Fruit fly (Drosophila melanogaster) whole organism, embryonic: ENCODE measurements around the gene CG10211.

Experiments used
- Bgb ChIP-seq: fragments of 200-800 bp; sonication (Bioruptor generic); IDR thresholded peaks from 2 replicates; pipeline ENCODE4 v1.3.6; 2022; ENCODE audit warnings: missing biosample characterization, missing genetic modification characterization; ENCODE audit not compliant: partially characterized antibody
- CG10431 ChIP-seq: fragments of 200-800 bp; sonication (Bioruptor generic); optimal IDR thresholded peaks from 3 replicates; lab custom pipeline; 2018; ENCODE audit warnings: missing biosample characterization, mild to moderate bottlenecking, missing genetic modification characterization
- CG10654 ChIP-seq: fragments of 200-800 bp; sonication (Bioruptor generic); optimal IDR thresholded peaks from 2 replicates; lab custom pipeline; 2016; ENCODE audit warnings: missing biosample characterization, missing genetic modification characterization
- CG11723 ChIP-seq: fragments of 200-800 bp; sonication (Bioruptor generic); optimal IDR thresholded peaks from 2 replicates; lab custom pipeline; 2017; ENCODE audit warnings: missing biosample characterization, mild to moderate bottlenecking, missing genetic modification characterization
- CG12299 ChIP-seq: fragments of 200-800 bp; sonication (Bioruptor generic); optimal IDR thresholded peaks from 2 replicates; lab custom pipeline; 2018; ENCODE audit warnings: missing biosample characterization, mild to moderate bottlenecking, missing genetic modification characterization
- CG14050 ChIP-seq: fragments of 200-800 bp; sonication (Bioruptor generic); IDR thresholded peaks from 3 replicates; pipeline ENCODE4 v1.3.6; 2022; ENCODE audit warnings: missing biosample characterization, missing genetic modification characterization
- CG14441 ChIP-seq: fragments of 200-800 bp; sonication (Bioruptor generic); IDR thresholded peaks from 2 replicates; pipeline ENCODE4 v1.3.6; 2022; ENCODE audit warnings: missing biosample characterization, missing genetic modification characterization
- CG15696 ChIP-seq: fragments of 200-800 bp; sonication (Bioruptor generic); optimal IDR thresholded peaks from 2 replicates; lab custom pipeline; 2019; ENCODE audit warnings: missing biosample characterization, mild to moderate bottlenecking, missing genetic modification characterization, moderate library complexity
- CG16815 ChIP-seq: fragments of 200-800 bp; sonication (Bioruptor generic); optimal IDR thresholded peaks from 3 replicates; lab custom pipeline; 2017; ENCODE audit warnings: missing biosample characterization, mild to moderate bottlenecking, missing genetic modification characterization
- CG16863 ChIP-seq: fragments of 200-800 bp; sonication (Bioruptor generic); optimal IDR thresholded peaks from 3 replicates; lab custom pipeline; 2016; ENCODE audit warnings: missing biosample characterization, missing genetic modification characterization
- CG17385 ChIP-seq: fragments of 200-800 bp; sonication (Bioruptor generic); optimal IDR thresholded peaks from 3 replicates; lab custom pipeline; 2018; ENCODE audit warnings: missing biosample characterization, mild to moderate bottlenecking, missing genetic modification characterization
- CG32532 ChIP-seq: fragments of 200-800 bp; sonication (Bioruptor generic); IDR thresholded peaks from 2 replicates; pipeline ENCODE4 v1.3.6; 2022; ENCODE audit warnings: missing biosample characterization, missing genetic modification characterization
- CG32772 ChIP-seq: fragments of 200-800 bp; sonication (Bioruptor generic); IDR thresholded peaks from 2 replicates; pipeline ENCODE4 v1.3.6; 2022; ENCODE audit warnings: missing biosample characterization, missing genetic modification characterization
- CG34224 ChIP-seq: fragments of 200-800 bp; sonication (Bioruptor generic); IDR thresholded peaks from 3 replicates; pipeline ENCODE4 v1.3.6; 2022; ENCODE audit warnings: missing biosample characterization, missing genetic modification characterization; ENCODE audit not compliant: partially characterized antibody
- CG3726 ChIP-seq: fragments of 200-800 bp; sonication (Bioruptor generic); IDR thresholded peaks from 3 replicates; pipeline ENCODE4, ENCODE4 v1.3.6; 2022; ENCODE audit warnings: missing biosample characterization, missing genetic modification characterization
- CG7372 ChIP-seq: fragments of 200-800 bp; sonication (Bioruptor generic); IDR thresholded peaks from 2 replicates; pipeline ENCODE4 v1.3.6; 2022; ENCODE audit warnings: missing biosample characterization, missing genetic modification characterization
- Ets65A ChIP-seq: fragments of 200-800 bp; sonication (Bioruptor generic); peaks from one replicate; lab custom pipeline; 2016; ENCODE audit warnings: missing biosample characterization, missing genetic modification characterization
- HHEX ChIP-seq: fragments of 200-800 bp; sonication (Bioruptor generic); optimal IDR thresholded peaks from 3 replicates; lab custom pipeline; 2017; ENCODE audit warnings: missing biosample characterization, mild to moderate bottlenecking, missing genetic modification characterization, missing genetic modification reagents
- Hand ChIP-seq: fragments of 200-800 bp; sonication (Bioruptor generic); optimal IDR thresholded peaks from 2 replicates; lab custom pipeline; 2017; ENCODE audit warnings: mild to moderate bottlenecking, missing biosample characterization, missing genetic modification reagents, missing genetic modification characterization
- Hr78 ChIP-seq, 2 experiments: fragments of 200-800 bp in 1 of 2; fragments of >200 bp in 1 of 2; sonication (Bioruptor generic) in 1 of 2; optimal IDR thresholded peaks; 2 replicates each; lab custom pipeline; 2017 to 2019; ENCODE audit warnings: missing biosample characterization in 2 of 2, missing genetic modification characterization in 2 of 2, mild to moderate bottlenecking in 1 of 2, moderate library complexity in 1 of 2
- Kr ChIP-seq: fragments of 200-800 bp; sonication (Bioruptor generic); optimal IDR thresholded peaks from 2 replicates; lab custom pipeline; 2017; ENCODE audit warnings: missing biosample characterization, mild to moderate bottlenecking, missing genetic modification characterization
- Neu2 ChIP-seq: fragments of 200-800 bp; sonication (Bioruptor generic); optimal IDR thresholded peaks from 3 replicates; lab custom pipeline; 2016; ENCODE audit warnings: missing biosample characterization, missing genetic modification characterization, borderline replicate concordance
- Nf-YB ChIP-seq: fragments of 200-800 bp; sonication (Bioruptor generic); optimal IDR thresholded peaks from 3 replicates; lab custom pipeline; 2019; ENCODE audit warnings: missing biosample characterization, mild to moderate bottlenecking, missing genetic modification characterization, moderate library complexity
- PHDP ChIP-seq: fragments of 200-800 bp; sonication (Bioruptor generic); optimal IDR thresholded peaks from 3 replicates; lab custom pipeline; 2018; ENCODE audit warnings: missing biosample characterization, mild to moderate bottlenecking, missing genetic modification characterization, moderate library complexity
- Pdp1 ChIP-seq, 2 experiments: fragments of 200-800 bp; sonication (Bioruptor generic); optimal IDR thresholded peaks; 3 replicates each; lab custom pipeline; 2016; ENCODE audit warnings: missing biosample characterization in 2 of 2, missing genetic modification characterization in 2 of 2, mild to moderate bottlenecking in 1 of 2, moderate library complexity in 1 of 2
- Scr ChIP-seq: fragments of 200-800 bp; sonication (Bioruptor generic); IDR thresholded peaks from 2 replicates; pipeline ENCODE4 v1.3.6; 2022; ENCODE audit warnings: missing biosample characterization, missing genetic modification characterization; ENCODE audit not compliant: partially characterized antibody
- Sin3A ChIP-seq: fragments of >200 bp; optimal IDR thresholded peaks from 2 replicates; lab custom pipeline; 2018
- ab ChIP-seq: fragments of 200-800 bp; sonication (Bioruptor generic); optimal IDR thresholded peaks from 2 replicates; lab custom pipeline; 2016; ENCODE audit warnings: missing biosample characterization, missing genetic modification characterization
- ash1 ChIP-seq: fragments of 200-800 bp; sonication (Bioruptor generic); optimal IDR thresholded peaks from 2 replicates; lab custom pipeline; 2018; ENCODE audit warnings: missing biosample characterization, mild to moderate bottlenecking, missing genetic modification characterization
- bbx ChIP-seq: fragments of 200-800 bp; sonication (Bioruptor generic); IDR thresholded peaks from 2 replicates; pipeline ENCODE4 v1.3.6; 2022; ENCODE audit warnings: missing biosample characterization, missing genetic modification characterization; ENCODE audit not compliant: partially characterized antibody
- bigmax ChIP-seq: fragments of 200-800 bp; sonication (Bioruptor generic); optimal IDR thresholded peaks from 2 replicates; lab custom pipeline; 2018; ENCODE audit warnings: missing biosample characterization, mild to moderate bottlenecking, missing genetic modification characterization
- chinmo ChIP-seq: fragments of 200-800 bp; sonication (Bioruptor generic); IDR thresholded peaks from 4 replicates; pipeline ENCODE4 v1.3.6; 2022; ENCODE audit warnings: missing biosample characterization, missing genetic modification characterization; ENCODE audit not compliant: partially characterized antibody
- chn ChIP-seq: fragments of 200-800 bp; sonication (Bioruptor generic); optimal IDR thresholded peaks from 2 replicates; lab custom pipeline; 2016; ENCODE audit warnings: missing biosample characterization, missing genetic modification characterization
- crol ChIP-seq: fragments of 200-800 bp; sonication (Bioruptor generic); IDR thresholded peaks from 2 replicates; pipeline ENCODE4 v1.3.6; 2022; ENCODE audit warnings: missing biosample characterization, missing genetic modification characterization
- danr ChIP-seq: fragments of 200-800 bp; sonication (Bioruptor generic); IDR thresholded peaks from 2 replicates; pipeline ENCODE4 v1.3.6; 2022; ENCODE audit warnings: missing biosample characterization, missing genetic modification characterization
- dysf ChIP-seq: fragments of 200-800 bp; sonication (Bioruptor generic); IDR thresholded peaks from 3 replicates; pipeline ENCODE4 v1.3.6; 2022; ENCODE audit warnings: missing biosample characterization, missing genetic modification characterization
- ftz-f1 ChIP-seq: fragments of 200-800 bp; sonication (Bioruptor generic); optimal IDR thresholded peaks from 2 replicates; lab custom pipeline; 2016; ENCODE audit warnings: missing biosample characterization, missing genetic modification characterization
- gce ChIP-seq: fragments of 200-800 bp; sonication (Bioruptor generic); IDR thresholded peaks from 3 replicates; pipeline ENCODE4 v1.3.6; 2022; ENCODE audit warnings: missing biosample characterization, missing genetic modification characterization
- grn ChIP-seq: fragments of 200-800 bp; sonication (Bioruptor generic); optimal IDR thresholded peaks from 3 replicates; lab custom pipeline; 2017; ENCODE audit warnings: missing biosample characterization, missing genetic modification characterization
- hbn ChIP-seq: fragments of 200-800 bp; sonication (Bioruptor generic); IDR thresholded peaks from 2 replicates; pipeline ENCODE4 v1.3.6; 2022; ENCODE audit warnings: missing biosample characterization, missing genetic modification characterization; ENCODE audit not compliant: partially characterized antibody
- her ChIP-seq: fragments of 200-800 bp; sonication (Bioruptor generic); optimal IDR thresholded peaks from 2 replicates; lab custom pipeline; 2016; ENCODE audit warnings: missing biosample characterization, missing genetic modification characterization
- jigr1 ChIP-seq: fragments of 200-800 bp; sonication (Bioruptor generic); IDR thresholded peaks from 3 replicates; pipeline ENCODE4 v1.3.6; 2022; ENCODE audit warnings: missing biosample characterization, missing genetic modification characterization
- jing ChIP-seq: fragments of 200-800 bp; sonication (Bioruptor generic); optimal IDR thresholded peaks from 2 replicates; lab custom pipeline; 2018; ENCODE audit warnings: missing biosample characterization, mild to moderate bottlenecking, missing genetic modification characterization
- lmd ChIP-seq: fragments of 200-800 bp; sonication (Bioruptor generic); IDR thresholded peaks from 2 replicates; pipeline ENCODE4 v1.3.6; 2022; ENCODE audit warnings: missing biosample characterization, missing genetic modification characterization
- mirr ChIP-seq: fragments of 200-800 bp; sonication (Bioruptor generic); optimal IDR thresholded peaks from 3 replicates; lab custom pipeline; 2018; ENCODE audit warnings: missing biosample characterization, mild to moderate bottlenecking, missing genetic modification characterization
- pfk ChIP-seq: fragments of 200-800 bp; sonication (Bioruptor generic); optimal IDR thresholded peaks from 2 replicates; lab custom pipeline; 2018; ENCODE audit warnings: missing biosample characterization, mild to moderate bottlenecking, missing genetic modification characterization, moderate library complexity
- pzg ChIP-seq: fragments of 200-800 bp; sonication (Bioruptor generic); optimal IDR thresholded peaks from 3 replicates; lab custom pipeline; 2018; ENCODE audit warnings: missing biosample characterization, mild to moderate bottlenecking, missing genetic modification characterization, moderate library complexity
- tx ChIP-seq: fragments of 200-800 bp; sonication (Bioruptor generic); optimal IDR thresholded peaks from 2 replicates; lab custom pipeline; 2016; ENCODE audit warnings: missing biosample characterization, missing genetic modification characterization
- vfl ChIP-seq: fragments of 200-800 bp; sonication (Bioruptor generic); optimal IDR thresholded peaks from 2 replicates; lab custom pipeline; 2016; ENCODE audit warnings: missing biosample characterization, missing genetic modification characterization
- vnd ChIP-seq: fragments of 200-800 bp; sonication (Bioruptor generic); IDR thresholded peaks from 3 replicates; pipeline ENCODE4 v1.3.6; 2022; ENCODE audit warnings: missing biosample characterization, missing genetic modification characterization; ENCODE audit not compliant: partially characterized antibody
- wor ChIP-seq: fragments of 200-800 bp; sonication (Bioruptor generic); IDR thresholded peaks from 2 replicates; pipeline ENCODE4 v1.3.6; 2022; ENCODE audit warnings: missing biosample characterization, missing genetic modification characterization
- zfh2 ChIP-seq: fragments of 200-800 bp; sonication (Bioruptor generic); optimal IDR thresholded peaks from 2 replicates; lab custom pipeline; 2016; ENCODE audit warnings: missing biosample characterization, missing genetic modification characterization

Gene CG10211

DNA sequence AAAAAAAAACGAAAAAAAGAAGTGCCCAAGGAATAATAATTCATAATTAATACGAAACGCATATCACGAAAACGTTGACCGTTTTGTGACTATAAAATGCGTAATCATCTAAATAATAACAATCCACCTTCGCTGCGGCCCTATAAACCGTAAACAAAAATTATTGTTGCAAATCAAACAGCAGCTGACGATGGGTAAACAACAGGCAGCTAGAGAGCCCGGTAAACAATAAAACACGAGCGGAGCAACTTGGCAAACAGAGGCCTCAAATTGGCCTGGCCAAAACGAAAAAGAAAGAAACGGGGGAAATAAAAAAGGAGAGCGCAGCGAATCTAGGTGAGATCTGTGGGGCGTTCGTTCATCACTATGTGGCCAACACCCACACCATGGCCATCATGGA is 50.3 kb downstream of the CG10211 start (continued):
- TF ChIP-seq hbn (GFP tag; lab: Robert Waterston, UW) = no peak
- no peak for TF ChIP-seq CG32532
- peak; percentile 1 for TF ChIP-seq HHEX
- TF ChIP-seq crol (GFP tag; lab: Robert Waterston, UW) = no peak
- no peak for TF ChIP-seq Scr (GFP tag; lab: Robert Waterston, UW)
- TF ChIP-seq Kr (GFP tag; lab: Kevin White, UChicago) = no peak
- no peak for TF ChIP-seq bigmax
- no peak for TF ChIP-seq Hand (GFP tag; lab: Kevin White, UChicago)
- no peak for TF ChIP-seq jing (GFP tag; lab: Kevin White, UChicago)
- TF ChIP-seq zfh2 (GFP tag; lab: Kevin White, UChicago) = peak; percentile 45
- no peak for TF ChIP-seq ash1 (GFP tag; lab: Kevin White, UChicago)
- TF ChIP-seq ftz-f1 (GFP tag; lab: Kevin White, UChicago) = no peak
- TF ChIP-seq CG34224 (GFP tag; lab: Robert Waterston, UW) = no peak
- TF ChIP-seq CG7372 (GFP tag; lab: Robert Waterston, UW) = no peak
- TF ChIP-seq Sin3A (lab: Kevin White, UChicago) = no peak
- peak; percentile 67 for TF ChIP-seq PHDP (tag; lab: Kevin White, UChicago)
- TF ChIP-seq her (GFP tag; lab: Kevin White, UChicago) = peak; percentile 68
- TF ChIP-seq tx (GFP tag; lab: Kevin White, UChicago) = peak; percentile 8
- no peak for TF ChIP-seq vfl (GFP tag; lab: Kevin White, UChicago)
- TF ChIP-seq lmd (GFP tag; lab: Robert Waterston, UW) = no peak
- no peak for TF ChIP-seq pfk (GFP tag; lab: Kevin White, UChicago)
- TF ChIP-seq chn (GFP tag; lab: Kevin White, UChicago) = no peak
- TF ChIP-seq CG16815 (GFP tag; lab: Kevin White, UChicago) = no peak
- TF ChIP-seq dysf (GFP tag; lab: Robert Waterston, UW) = no peak
- peak; percentile 15; the same call in 1 of the 3 replicates for TF ChIP-seq gce (GFP tag; lab: Robert Waterston, UW)
- no peak for TF ChIP-seq CG15696 (tag; lab: Kevin White, UChicago)
- TF ChIP-seq CG3726 (GFP tag; lab: Robert Waterston, UW) = no peak
- TF ChIP-seq vnd (GFP tag; lab: Robert Waterston, UW) = no peak
- no peak for TF ChIP-seq wor (GFP tag; lab: Robert Waterston, UW)
- TF ChIP-seq Bgb (GFP tag; lab: Robert Waterston, UW) = no peak
- TF ChIP-seq Ets65A (GFP tag; lab: Kevin White, UChicago) = no peak
- TF ChIP-seq CG12299 = no peak
- no peak for TF ChIP-seq grn (GFP tag; lab: Kevin White, UChicago)
- no peak for TF ChIP-seq CG11723 (GFP tag; lab: Kevin White, UChicago)
- TF ChIP-seq pzg (GFP tag; lab: Kevin White, UChicago) = no peak
- TF ChIP-seq Hr78 (GFP tag; optimal IDR thresholded peaks at IDR 0.05; lab: Kevin White, UChicago) = no peak
- no peak for TF ChIP-seq Neu2
- no peak for TF ChIP-seq CG16863 (GFP tag; lab: Kevin White, UChicago)
- no peak for TF ChIP-seq jigr1 (GFP tag; lab: Robert Waterston, UW)
- TF ChIP-seq bbx = no peak
- no peak for TF ChIP-seq chinmo (GFP tag; lab: Robert Waterston, UW)
- no peak for TF ChIP-seq CG10431 (GFP tag; lab: Kevin White, UChicago)
- TF ChIP-seq mirr (GFP tag; lab: Kevin White, UChicago) = peak; percentile 5
- peak; percentile 16 for TF ChIP-seq CG17385 (GFP tag; lab: Kevin White, UChicago)
- TF ChIP-seq CG32772 = no peak
- peak; percentile 12 for TF ChIP-seq CG10654 (GFP tag; lab: Kevin White, UChicago)
- no peak for TF ChIP-seq CG14441 (GFP tag; lab: Robert Waterston, UW)
- TF ChIP-seq Nf-YB (GFP tag; lab: Kevin White, UChicago) = no peak
- no peak for TF ChIP-seq CG14050
- TF ChIP-seq Pdp1 (GFP tag; optimal IDR thresholded peaks at IDR 0.05; lab: Kevin White, UChicago) = peak; percentile 12 to 32
- no peak for TF ChIP-seq danr (GFP tag; lab: Robert Waterston, UW)
- TF ChIP-seq ab (GFP tag; lab: Kevin White, UChicago) = no peak
